Fruit fly (Drosophila melanogaster): ENCODE results near the gene Lectin-galC1.

Gene Lectin-galC1

dm6 chr2L:19439598-19440230 lies 22.5 kb downstream of the Lectin-galC1 start (continued):
- TF ChIP-seq CG6254 (GFP tag; optimal IDR thresholded peaks at IDR 0.05) (peak; percentile 46), CG7786 (GFP tag; optimal IDR thresholded peaks at IDR 0.05) (peak; percentile 74), CG10543 (GFP tag; optimal IDR thresholded peaks at IDR 0.05) (peak; percentile 33), lbe (GFP tag; optimal IDR thresholded peaks at IDR 0.05) (no peak), sens-2 (GFP tag; IDR thresholded peaks at IDR 0.05) (peak; percentile 52; the same call in 1 of the 2 replicates), z (GFP tag; IDR thresholded peaks at IDR 0.05) (no peak), nom (GFP tag; optimal IDR thresholded peaks at IDR 0.05) (no peak), ind (GFP tag; optimal IDR thresholded peaks at IDR 0.05) (peak; percentile 77), slou (GFP tag; optimal IDR thresholded peaks at IDR 0.05) (no peak), mirr (GFP tag; optimal IDR thresholded peaks at IDR 0.05) (peak; percentile 78), Ravus (GFP tag; IDR thresholded peaks at IDR 0.05) (0 out of 2 replicates have a peak, but pooled peaks have one; percentile 8), CG14965 (GFP tag; optimal IDR thresholded peaks at IDR 0.05; ENCODE audit: borderline replicate concordance) (no peak), dati (GFP tag; IDR thresholded peaks at IDR 0.05) (no peak; the same call in 1 of the 2 replicates), CG10959 (GFP tag; IDR thresholded peaks at IDR 0.05) (peak; percentile 44; the same call in 1 of the 2 replicates), rib (GFP tag; IDR thresholded peaks at IDR 0.05) (peak; percentile 61; the same call in 1 of the 2 replicates), CG7839 (tag; optimal IDR thresholded peaks at IDR 0.05) (peak; percentile 83), CG9727 (GFP tag; optimal IDR thresholded peaks at IDR 0.05) (peak; percentile 70), CG7556 (GFP tag; optimal IDR thresholded peaks at IDR 0.05) (peak; percentile 81), CG9437 (GFP tag; optimal IDR thresholded peaks at IDR 0.05) (peak; percentile 51), NFAT (GFP tag; IDR thresholded peaks at IDR 0.05) (peak; percentile 48; the same call in 1 of the 2 replicates), crp (GFP tag; optimal IDR thresholded peaks at IDR 0.05) (peak in 1 of 2 experiments; percentile 60), CG8359 (GFP tag; optimal IDR thresholded peaks at IDR 0.05; ENCODE audit: borderline replicate concordance) (peak; percentile 47), CG31365 (tag; optimal IDR thresholded peaks at IDR 0.05) (peak; percentile 63), Hr3 (GFP tag; optimal IDR thresholded peaks at IDR 0.05) (peak; percentile 67), Hr78 (GFP tag; optimal IDR thresholded peaks at IDR 0.05) (peak in 1 of 2 experiments; percentile 67), seq (GFP tag; IDR thresholded peaks at IDR 0.05) (peak; percentile 89), Dip3 (GFP tag; optimal IDR thresholded peaks at IDR 0.05) (peak; percentile 49), dmrt99B (tag; optimal IDR thresholded peaks at IDR 0.05) (peak; percentile 92), CG7357 (GFP tag; IDR thresholded peaks at IDR 0.05) (peak; percentile 45; the same call in 1 of the 3 replicates), wek (GFP tag; optimal IDR thresholded peaks at IDR 0.05) (peak; percentile 64), E2f2 (GFP tag; IDR thresholded peaks at IDR 0.05) (peak; percentile 78), E2f1 (GFP tag; IDR thresholded peaks at IDR 0.05) (peak; percentile 27; the same call in 1 of the 2 replicates), Bteb2 (GFP tag; optimal IDR thresholded peaks at IDR 0.05) (peak; percentile 50), CG1832 (GFP tag; optimal IDR thresholded peaks at IDR 0.05) (no peak), CG8944 (GFP tag; optimal IDR thresholded peaks at IDR 0.05) (peak; percentile 42), gem (tag; optimal IDR thresholded peaks at IDR 0.05) (peak; percentile 84), pfk (GFP tag; optimal IDR thresholded peaks at IDR 0.05) (no peak), Pdp1 (GFP tag; optimal IDR thresholded peaks at IDR 0.05) (peak; percentile 58 to 62), Sox100B (GFP tag; optimal IDR thresholded peaks at IDR 0.05) (peak; percentile 65), ato (GFP tag; IDR thresholded peaks at IDR 0.05; ENCODE audit: partially characterized antibody) (no peak), bowl (GFP tag; IDR thresholded peaks at IDR 0.05) (peak; percentile 52; the same call in 1 of the 2 replicates), dm (GFP tag; optimal IDR thresholded peaks at IDR 0.05) (peak; percentile 25), Mes4 (GFP tag; optimal IDR thresholded peaks at IDR 0.05) (peak; percentile 57), tx (GFP tag; optimal IDR thresholded peaks at IDR 0.05) (peak; percentile 53), YL-1 (GFP tag; optimal IDR thresholded peaks at IDR 0.05) (peak; percentile 64), MBD-R2 (GFP tag; IDR thresholded peaks at IDR 0.05) (peak; percentile 84), insv (GFP tag; optimal IDR thresholded peaks at IDR 0.05) (peak; percentile 22 to 45), phol (tag; optimal IDR thresholded peaks at IDR 0.05) (peak; percentile 74)

Data from whole organism, embryonic.